Worm (Caenorhabditis elegans) whole organism, L1 larva: Measurements from ENCODE around the gene F09E5.16.

ENCODE experiments used
- ceh-63 ChIP-seq: fragments of 200-800 bp; sonication (Bioruptor generic); optimal IDR thresholded peaks from 2 replicates; lab custom pipeline; 2018; ENCODE audit warnings: mild to moderate bottlenecking, missing genetic modification characterization, missing compliant biosample characterization
- efl-1 ChIP-seq, 4 experiments: fragments of 150-350 bp; optimal IDR thresholded peaks in 3 of 4; peaks in 1 of 4; 1 replicate in 1 of 4; 2 replicates in 3 of 4; lab custom pipeline; 2014; ENCODE audit warnings: missing biosample characterization in 2 of 4, missing genetic modification characterization in 2 of 4, missing genetic modification reagents in 2 of 4
- elt-3 ChIP-seq, 6 experiments: fragments of 150-350 bp in 1 of 6; sonication (generic microtip); optimal IDR thresholded peaks; 2 replicates each; lab custom pipeline; 2017 to 2018; ENCODE audit warnings: missing biosample characterization in 6 of 6, missing genetic modification characterization in 6 of 6, inconsistent platforms in 1 of 6
- fkh-4 ChIP-seq: sonication (generic microtip); optimal IDR thresholded peaks from 2 replicates; lab custom pipeline; 2016; ENCODE audit warnings: missing compliant biosample characterization, missing genetic modification characterization, borderline replicate concordance
- fos-1 ChIP-seq: fragments of 150-350 bp; optimal IDR thresholded peaks from 2 replicates; lab custom pipeline; 2014; ENCODE audit warnings: missing biosample characterization, missing genetic modification characterization
- hlh-17 ChIP-seq: fragments of 200-800 bp; sonication (Bioruptor generic); optimal IDR thresholded peaks from 2 replicates; lab custom pipeline; 2018; ENCODE audit warnings: missing genetic modification characterization, mild to moderate bottlenecking, missing compliant biosample characterization, moderate library complexity, borderline replicate concordance
- lin-39 ChIP-seq: fragments of 150-350 bp; optimal IDR thresholded peaks from 2 replicates; lab custom pipeline; 2014; ENCODE audit warnings: missing biosample characterization, missing genetic modification reagents, missing genetic modification characterization
- mab-9 ChIP-seq: fragments of 200-800 bp; sonication (Bioruptor generic); IDR thresholded peaks from 2 replicates; pipeline ENCODE4 v1.3.6; 2022; ENCODE audit warnings: missing genetic modification reagents, missing genetic modification characterization, missing compliant biosample characterization
- nhr-237 ChIP-seq: fragments of 150-350 bp; optimal IDR thresholded peaks from 2 replicates; lab custom pipeline; 2014; ENCODE audit warnings: missing biosample characterization, missing genetic modification characterization
- rnt-1 ChIP-seq: sonication (generic microtip); optimal IDR thresholded peaks from 2 replicates; lab custom pipeline; 2016; ENCODE audit warnings: mild to moderate bottlenecking, missing genetic modification characterization, moderate library complexity, missing compliant biosample characterization
- snpc-4 ChIP-seq: fragments of 150-350 bp; optimal IDR thresholded peaks from 2 replicates; lab custom pipeline; 2014; ENCODE audit warnings: missing biosample characterization, missing genetic modification characterization
- unc-30 ChIP-seq: sonication (generic microtip); optimal IDR thresholded peaks from 2 replicates; lab custom pipeline; 2017; ENCODE audit warnings: missing biosample characterization, missing genetic modification characterization
- zag-1 ChIP-seq: fragments of 150-350 bp; optimal IDR thresholded peaks from 2 replicates; lab custom pipeline; 2014; ENCODE audit warnings: missing biosample characterization, missing genetic modification characterization

DNA sequence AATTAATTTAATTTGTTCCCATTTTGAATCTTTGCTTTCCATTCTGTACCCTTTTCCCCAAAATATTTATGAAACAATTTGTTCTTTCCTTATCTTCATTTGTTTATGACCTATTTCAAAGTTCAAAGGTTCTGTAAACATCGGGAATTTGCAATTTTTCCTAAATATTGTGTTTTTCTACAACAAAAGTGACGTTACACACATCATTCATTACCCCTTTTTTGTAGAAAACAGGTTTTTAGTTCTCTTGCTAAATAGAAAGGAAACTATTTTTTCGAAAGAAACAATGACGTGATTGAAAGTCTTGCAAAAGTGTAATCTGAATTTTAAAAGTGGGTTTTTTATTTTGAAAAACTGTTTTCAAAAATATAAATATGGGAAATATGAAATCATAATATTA lies 40.9 kb downstream of the F09E5.16 start:
- TF ChIP-seq lin-39 (tag; lab: Kevin White, UChicago) (no peak), snpc-4 (no peak), elt-3 (tag; optimal IDR thresholded peaks at IDR 0.05; lab: Kevin White, UChicago) (peak in 2 of 6 experiments; percentile 17 to 60), ceh-63 (GFP tag; lab: Kevin White, UChicago) (no peak), fos-1 (tag; lab: Kevin White, UChicago) (no peak), unc-30 (tag; lab: Kevin White, UChicago) (no peak), fkh-4 (tag; lab: Kevin White, UChicago) (no peak), rnt-1 (tag; lab: Kevin White, UChicago) (no peak), zag-1 (tag; lab: Kevin White, UChicago) (no peak), hlh-17 (GFP tag; lab: Kevin White, UChicago) (no peak), mab-9 (GFP tag; lab: Robert Waterston, UW) (no peak), efl-1 (optimal IDR thresholded peaks at IDR 0.05; lab: Kevin White, UChicago) (no peak), efl-1 (GFP tag; optimal IDR thresholded peaks at IDR 0.05 in 1 of 2; lab: Kevin White, UChicago) (peak in 1 of 2 experiments; percentile 49), nhr-237 (tag; lab: Kevin White, UChicago) (no peak)
